Fruit fly (Drosophila melanogaster) whole organism, embryonic: ENCODE results near the gene Cdk7.

Source experiments
- Asciz ChIP-seq: fragments of 200-800 bp; sonication (Bioruptor generic); optimal IDR thresholded peaks from 2 replicates; lab custom pipeline; 2017; ENCODE audit warnings: missing biosample characterization, mild to moderate bottlenecking, missing genetic modification characterization, missing genetic modification reagents
- BEAF-32 ChIP-seq: fragments of 200-800 bp; sonication (Bioruptor generic); optimal IDR thresholded peaks from 3 replicates; lab custom pipeline; 2017; ENCODE audit warnings: missing biosample characterization, missing genetic modification characterization, mild to moderate bottlenecking, moderate library complexity, missing genetic modification reagents
- C15 ChIP-seq: fragments of 200-800 bp; sonication (Bioruptor generic); IDR thresholded peaks from 3 replicates; pipeline ENCODE4 v1.3.6; 2022; ENCODE audit warnings: missing biosample characterization, missing genetic modification characterization
- CG11456 ChIP-seq: fragments of 200-800 bp; sonication (Bioruptor generic); IDR thresholded peaks from 3 replicates; pipeline ENCODE4 v1.3.6; 2022; ENCODE audit warnings: missing biosample characterization, missing genetic modification characterization
- CG12155 ChIP-seq: fragments of 200-800 bp; sonication (Bioruptor generic); optimal IDR thresholded peaks from 3 replicates; lab custom pipeline; 2016; ENCODE audit warnings: missing biosample characterization, missing genetic modification characterization
- CG12391 ChIP-seq: fragments of 200-800 bp; sonication (Bioruptor generic); optimal IDR thresholded peaks from 3 replicates; lab custom pipeline; 2018; ENCODE audit warnings: missing biosample characterization, mild to moderate bottlenecking, missing genetic modification characterization, moderate library complexity
- CG12659 ChIP-seq: fragments of 200-800 bp; sonication (Bioruptor generic); optimal IDR thresholded peaks from 3 replicates; lab custom pipeline; 2017; ENCODE audit warnings: mild to moderate bottlenecking, missing biosample characterization, missing genetic modification reagents, missing genetic modification characterization
- CG13424 ChIP-seq: fragments of 200-800 bp; sonication (Bioruptor generic); optimal IDR thresholded peaks from 2 replicates; lab custom pipeline; 2019; ENCODE audit warnings: missing biosample characterization, mild to moderate bottlenecking, missing genetic modification characterization, moderate library complexity
- CG13624 ChIP-seq: fragments of 200-800 bp; sonication (Bioruptor generic); optimal IDR thresholded peaks from 2 replicates; lab custom pipeline; 2016; ENCODE audit warnings: missing biosample characterization, missing genetic modification characterization
- CG14965 ChIP-seq: fragments of 200-800 bp; sonication (Bioruptor generic); optimal IDR thresholded peaks from 2 replicates; lab custom pipeline; 2016; ENCODE audit warnings: missing biosample characterization, missing genetic modification characterization, borderline replicate concordance
- CG15269 ChIP-seq: fragments of 200-800 bp; sonication (Bioruptor generic); optimal IDR thresholded peaks from 2 replicates; lab custom pipeline; 2018; ENCODE audit warnings: missing biosample characterization, mild to moderate bottlenecking, missing genetic modification characterization, moderate library complexity
- CG15601 ChIP-seq: fragments of 200-800 bp; sonication (Bioruptor generic); optimal IDR thresholded peaks from 3 replicates; lab custom pipeline; 2019; ENCODE audit warnings: missing biosample characterization, mild to moderate bottlenecking, missing genetic modification characterization, moderate library complexity
- CG2116 ChIP-seq: fragments of 200-800 bp; sonication (Bioruptor generic); optimal IDR thresholded peaks from 3 replicates; lab custom pipeline; 2018; ENCODE audit warnings: missing biosample characterization, mild to moderate bottlenecking, missing genetic modification characterization
- CG2129 ChIP-seq: fragments of 200-800 bp; sonication (Bioruptor generic); IDR thresholded peaks from 2 replicates; pipeline ENCODE4 v1.3.6; 2022; ENCODE audit warnings: missing biosample characterization, missing genetic modification characterization; ENCODE audit not compliant: partially characterized antibody
- CG34224 ChIP-seq: fragments of 200-800 bp; sonication (Bioruptor generic); IDR thresholded peaks from 3 replicates; pipeline ENCODE4 v1.3.6; 2022; ENCODE audit warnings: missing biosample characterization, missing genetic modification characterization; ENCODE audit not compliant: partially characterized antibody
- CG6689 ChIP-seq: fragments of 200-800 bp; sonication (Bioruptor generic); IDR thresholded peaks from 2 replicates; pipeline ENCODE4 v1.3.6; 2022; ENCODE audit warnings: missing biosample characterization, missing genetic modification characterization
- CG6854 ChIP-seq: fragments of 200-800 bp; sonication (Bioruptor generic); optimal IDR thresholded peaks from 3 replicates; lab custom pipeline; 2017; ENCODE audit warnings: missing biosample characterization, mild to moderate bottlenecking, missing genetic modification characterization
- CG7786 ChIP-seq: fragments of 200-800 bp; sonication (Bioruptor generic); optimal IDR thresholded peaks from 2 replicates; lab custom pipeline; 2016; ENCODE audit warnings: missing biosample characterization, missing genetic modification characterization
- CG8290 ChIP-seq, 3 experiments: fragments of 200-800 bp; sonication (Bioruptor generic); optimal IDR thresholded peaks; 2 replicates each; lab custom pipeline; 2016 to 2019; ENCODE audit warnings: missing biosample characterization in 3 of 3, missing genetic modification characterization in 3 of 3, mild to moderate bottlenecking in 2 of 3, moderate library complexity in 1 of 3
- CG8924 ChIP-seq: fragments of 200-800 bp; optimal IDR thresholded peaks from 3 replicates; lab custom pipeline; 2019; ENCODE audit warnings: missing biosample characterization, mild to moderate bottlenecking, missing genetic modification characterization, moderate library complexity
- Dfd ChIP-seq, 2 experiments: fragments of >200 bp; optimal IDR thresholded peaks; 2 replicates each; lab custom pipeline; 2017; ENCODE audit warnings: missing biosample characterization in 2 of 2, missing genetic modification characterization in 2 of 2
- Dp ChIP-seq: fragments of 200-800 bp; sonication (Bioruptor generic); optimal IDR thresholded peaks from 2 replicates; lab custom pipeline; 2018; ENCODE audit warnings: missing biosample characterization, mild to moderate bottlenecking, missing genetic modification characterization, moderate library complexity
- E2f1 ChIP-seq: fragments of 200-800 bp; sonication (Bioruptor generic); IDR thresholded peaks from 2 replicates; pipeline ENCODE4 v1.3.6; 2022; ENCODE audit warnings: missing biosample characterization, missing genetic modification characterization
- Gsc ChIP-seq: fragments of 200-800 bp; sonication (Bioruptor generic); IDR thresholded peaks from 2 replicates; pipeline ENCODE4 v1.3.6; 2022; ENCODE audit warnings: missing biosample characterization, missing genetic modification characterization
- HLH4C ChIP-seq: fragments of 200-800 bp; sonication (Bioruptor generic); IDR thresholded peaks from 3 replicates; pipeline ENCODE4 v1.3.6; 2022; ENCODE audit warnings: missing biosample characterization, missing genetic modification characterization; ENCODE audit not compliant: partially characterized antibody
- HLH54F ChIP-seq: fragments of 200-800 bp; sonication (Bioruptor generic); optimal IDR thresholded peaks from 3 replicates; lab custom pipeline; 2016; ENCODE audit warnings: missing biosample characterization, missing genetic modification characterization
- Hr3 ChIP-seq: fragments of 200-800 bp; sonication (Bioruptor generic); optimal IDR thresholded peaks from 3 replicates; lab custom pipeline; 2016; ENCODE audit warnings: missing biosample characterization, missing genetic modification characterization
- Hr51 ChIP-seq, 2 experiments: fragments of 200-800 bp; sonication (Bioruptor generic); optimal IDR thresholded peaks; 2 replicates in 1 of 2; 3 replicates in 1 of 2; lab custom pipeline; 2016 to 2018; ENCODE audit warnings: missing biosample characterization in 2 of 2, missing genetic modification characterization in 2 of 2, mild to moderate bottlenecking in 1 of 2, moderate library complexity in 1 of 2
- Mad ChIP-seq: fragments of 200-800 bp; sonication (Bioruptor generic); optimal IDR thresholded peaks from 2 replicates; lab custom pipeline; 2016; ENCODE audit warnings: missing biosample characterization, missing genetic modification characterization
- Rfx ChIP-seq: fragments of 200-800 bp; sonication (Bioruptor generic); IDR thresholded peaks from 2 replicates; pipeline ENCODE4 v1.3.6; 2022; ENCODE audit warnings: missing biosample characterization, missing genetic modification characterization
- Scr ChIP-seq: fragments of 200-800 bp; sonication (Bioruptor generic); IDR thresholded peaks from 2 replicates; pipeline ENCODE4 v1.3.6; 2022; ENCODE audit warnings: missing biosample characterization, missing genetic modification characterization; ENCODE audit not compliant: partially characterized antibody
- Sin3A ChIP-seq: fragments of >200 bp; optimal IDR thresholded peaks from 2 replicates; lab custom pipeline; 2018
- bbx ChIP-seq: fragments of 200-800 bp; sonication (Bioruptor generic); IDR thresholded peaks from 2 replicates; pipeline ENCODE4 v1.3.6; 2022; ENCODE audit warnings: missing biosample characterization, missing genetic modification characterization; ENCODE audit not compliant: partially characterized antibody
- chif ChIP-seq, 2 experiments: fragments of 200-800 bp; sonication (Bioruptor generic); optimal IDR thresholded peaks; 3 replicates each; lab custom pipeline; 2016; ENCODE audit warnings: missing biosample characterization in 2 of 2, missing genetic modification characterization in 2 of 2
- gcm ChIP-seq: fragments of 200-800 bp; sonication (Bioruptor generic); optimal IDR thresholded peaks from 2 replicates; lab custom pipeline; 2019; ENCODE audit warnings: missing biosample characterization, mild to moderate bottlenecking, missing genetic modification characterization, moderate library complexity
- gem ChIP-seq: fragments of 200-800 bp; sonication (Bioruptor generic); optimal IDR thresholded peaks from 2 replicates; lab custom pipeline; 2019; ENCODE audit warnings: missing biosample characterization, mild to moderate bottlenecking, missing genetic modification characterization, moderate library complexity
- inv ChIP-seq: fragments of 200-800 bp; sonication (Bioruptor generic); IDR thresholded peaks from 2 replicates; pipeline ENCODE4 v1.3.6; 2022; ENCODE audit warnings: missing biosample characterization, missing genetic modification characterization; ENCODE audit not compliant: partially characterized antibody
- kay ChIP-seq: fragments of 200-800 bp; sonication (Bioruptor generic); optimal IDR thresholded peaks from 2 replicates; lab custom pipeline; 2016; ENCODE audit warnings: missing biosample characterization, missing genetic modification characterization
- nerfin-2 ChIP-seq: fragments of 200-800 bp; sonication (Bioruptor generic); IDR thresholded peaks from 2 replicates; pipeline ENCODE4 v1.3.6; 2022; ENCODE audit warnings: missing biosample characterization, missing genetic modification characterization; ENCODE audit not compliant: partially characterized antibody
- psq ChIP-seq: fragments of 200-800 bp; sonication (Bioruptor generic); optimal IDR thresholded peaks from 2 replicates; lab custom pipeline; 2017; ENCODE audit warnings: missing biosample characterization, missing genetic modification characterization
- sens ChIP-seq: fragments of 200-800 bp; sonication (Bioruptor generic); peaks from one replicate; lab custom pipeline; 2016; ENCODE audit warnings: missing biosample characterization, missing genetic modification characterization
- slp2 ChIP-seq: fragments of 200-800 bp; sonication (Bioruptor generic); optimal IDR thresholded peaks from 2 replicates; lab custom pipeline; 2016; ENCODE audit warnings: missing biosample characterization, missing genetic modification characterization
- ttk ChIP-seq: fragments of 200-800 bp; sonication (Bioruptor generic); IDR thresholded peaks from 2 replicates; pipeline ENCODE4 v2.1.2; 2022; ENCODE audit warnings: missing biosample characterization, missing genetic modification characterization
- unc-4 ChIP-seq: fragments of 200-800 bp; sonication (Bioruptor generic); IDR thresholded peaks from 2 replicates; pipeline ENCODE4 v1.3.6; 2022; ENCODE audit warnings: missing biosample characterization, missing genetic modification characterization; ENCODE audit not compliant: partially characterized antibody
- unpg ChIP-seq: fragments of 200-800 bp; sonication (Bioruptor generic); optimal IDR thresholded peaks from 3 replicates; lab custom pipeline; 2018; ENCODE audit warnings: missing biosample characterization, mild to moderate bottlenecking, missing genetic modification characterization, moderate library complexity
- zen ChIP-seq: fragments of 200-800 bp; sonication (Bioruptor generic); optimal IDR thresholded peaks from 3 replicates; lab custom pipeline; 2018; ENCODE audit warnings: missing biosample characterization, mild to moderate bottlenecking, missing genetic modification characterization, moderate library complexity

The Cdk7 gene

DNA sequence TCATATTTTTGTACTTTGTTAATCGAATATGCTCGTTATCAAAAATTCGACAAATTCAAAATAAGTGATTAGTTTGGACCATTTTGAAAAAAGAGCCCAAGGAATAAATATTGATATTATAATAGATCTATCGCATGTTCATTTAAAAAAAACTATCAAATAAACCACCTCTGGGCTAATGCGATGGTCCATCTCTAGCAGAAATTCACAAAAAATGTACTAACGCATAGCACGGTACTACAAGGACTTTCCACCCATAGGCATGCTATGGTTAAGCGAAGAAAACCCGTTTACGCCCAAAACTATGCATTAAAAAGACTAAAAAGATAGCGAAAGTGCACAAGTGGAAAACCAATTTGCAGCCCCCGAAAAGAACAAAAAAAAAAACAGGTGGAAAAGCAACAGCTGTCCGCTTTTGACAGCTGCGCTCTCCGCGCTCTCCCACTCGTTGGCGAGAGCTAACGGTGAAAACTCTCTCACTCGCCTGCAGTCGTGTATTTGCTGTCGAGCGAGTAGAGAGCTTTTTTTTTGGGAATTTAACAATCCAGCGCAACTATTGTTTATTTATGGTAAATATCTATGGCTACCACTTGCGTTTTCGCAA is 23.6 kb upstream of the Cdk7 start, which contains the start of gene CanB (continued):
- TF ChIP-seq CG34224 (GFP tag; lab: Robert Waterston, UW) = peak; percentile 55; the same call in 1 of the 3 replicates
- TF ChIP-seq gem = peak; percentile 29
- peak; percentile 21 for TF ChIP-seq CG13624
- TF ChIP-seq CG12391 = peak; percentile 26
- TF ChIP-seq Gsc = no peak
- TF ChIP-seq C15 (GFP tag; lab: Robert Waterston, UW) = no peak
- no peak for TF ChIP-seq CG6854
- TF ChIP-seq inv (GFP tag; lab: Robert Waterston, UW) = peak; percentile 38; the same call in 1 of the 2 replicates
- peak; percentile 82 for TF ChIP-seq sens (GFP tag; lab: Kevin White, UChicago)
- TF ChIP-seq Mad (GFP tag; lab: Kevin White, UChicago) = no peak
- peak; percentile 53 for TF ChIP-seq CG8290 (GFP tag; optimal IDR thresholded peaks at IDR 0.05; lab: Kevin White, UChicago)
- TF ChIP-seq CG8290 (tag; optimal IDR thresholded peaks at IDR 0.05; lab: Kevin White, UChicago) = peak; percentile 10 to 30
- TF ChIP-seq Scr (GFP tag; lab: Robert Waterston, UW) = peak; percentile 72
- peak; percentile 4 for TF ChIP-seq Dp
- peak; percentile 32 for TF ChIP-seq CG12155 (GFP tag; lab: Kevin White, UChicago)

DNA sequence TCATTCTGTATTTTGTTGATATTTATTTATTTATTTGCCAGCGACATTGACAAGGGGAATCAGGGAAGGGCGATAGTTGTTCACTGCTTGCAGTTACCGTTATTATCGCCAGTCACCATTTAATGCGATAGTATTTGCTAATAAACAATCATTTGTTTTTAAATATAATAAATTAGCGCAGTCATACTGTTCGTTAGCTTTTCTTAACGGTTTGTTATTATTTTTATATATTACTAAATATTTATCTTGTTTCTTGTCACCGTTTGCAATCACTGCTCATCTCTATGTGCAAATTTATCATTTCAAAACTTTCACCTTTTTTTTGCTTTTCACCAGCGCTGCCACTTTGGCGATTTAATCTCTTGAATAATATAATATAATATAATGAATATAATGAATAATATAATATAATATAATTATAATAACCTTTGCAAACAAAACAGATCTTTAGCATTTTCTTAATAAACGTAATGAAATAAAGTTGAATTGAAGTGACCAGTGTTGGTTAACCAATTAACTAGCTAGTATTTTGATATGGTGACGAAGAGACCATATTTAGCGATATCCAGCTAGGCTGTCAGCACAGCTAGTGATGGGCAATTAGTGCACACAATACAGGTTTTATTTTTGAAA is 20.6 kb upstream of the Cdk7 start, which contains the start of the genes CG3309 and XRCC1:
TSS of gene CG3309 (minus strand) at position 82 of the 633 bp plus-strand sequence.
TSS of gene XRCC1 (plus strand) at position 611 of the 633 bp plus-strand sequence.
- TF ChIP-seq unpg (GFP tag; lab: Kevin White, UChicago) = peak; percentile 47
- TF ChIP-seq Dfd (GFP tag; optimal IDR thresholded peaks at IDR 0.05; lab: Kevin White, UChicago) = no peak
- peak; percentile 83 for TF ChIP-seq BEAF-32 (GFP tag; lab: Kevin White, UChicago)
- peak; percentile 71 for TF ChIP-seq nerfin-2 (GFP tag; lab: Robert Waterston, UW)
- peak; percentile 78 for TF ChIP-seq CG2129
- no peak for TF ChIP-seq HLH54F (GFP tag; lab: Kevin White, UChicago)
- peak; percentile 8 for TF ChIP-seq psq
- TF ChIP-seq CG34224 (GFP tag; lab: Robert Waterston, UW) = peak; percentile 65
- peak; percentile 82 for TF ChIP-seq HLH4C (GFP tag; lab: Robert Waterston, UW)
- TF ChIP-seq Hr3 (GFP tag; lab: Kevin White, UChicago) = peak; percentile 54
- peak; percentile 68 for TF ChIP-seq CG6689 (GFP tag; lab: Robert Waterston, UW)
- peak; percentile 61 for TF ChIP-seq Rfx (GFP tag; lab: Robert Waterston, UW)
- TF ChIP-seq CG14965 (GFP tag; lab: Kevin White, UChicago) = no peak
- TF ChIP-seq CG7786 = no peak
- TF ChIP-seq CG8924 (tag; lab: Kevin White, UChicago) = peak; percentile 69
- no peak for TF ChIP-seq Sin3A (lab: Kevin White, UChicago)
- peak; percentile 64; the same call in 1 of the 2 replicates for TF ChIP-seq ttk (GFP tag; lab: Robert Waterston, UW)
- TF ChIP-seq slp2 = no peak
- peak in 1 of 2 experiments; percentile 15 for TF ChIP-seq chif (GFP tag; optimal IDR thresholded peaks at IDR 0.05; lab: Kevin White, UChicago)
- TF ChIP-seq CG13424 (tag; lab: Kevin White, UChicago) = peak; percentile 53
- no peak for TF ChIP-seq kay (GFP tag; lab: Kevin White, UChicago)
- TF ChIP-seq Mad (GFP tag; lab: Kevin White, UChicago) = peak; percentile 34
- peak; percentile 50 for TF ChIP-seq CG15269 (tag; lab: Kevin White, UChicago)
- peak; percentile 60 for TF ChIP-seq CG12659
- TF ChIP-seq CG15601 (tag; lab: Kevin White, UChicago) = peak; percentile 16
- peak; percentile 76 for TF ChIP-seq bbx (GFP tag; lab: Robert Waterston, UW)
- TF ChIP-seq CG2116 (GFP tag; lab: Kevin White, UChicago) = peak; percentile 24
- no peak for TF ChIP-seq Asciz
- peak; percentile 7 for TF ChIP-seq gcm (GFP tag; lab: Kevin White, UChicago)
- peak; percentile 78 for TF ChIP-seq unc-4 (GFP tag; lab: Robert Waterston, UW)
- TF ChIP-seq zen (tag; lab: Kevin White, UChicago) = peak; percentile 41
- TF ChIP-seq Hr51 (GFP tag; optimal IDR thresholded peaks at IDR 0.05; lab: Kevin White, UChicago) = peak in 1 of 2 experiments; percentile 29
- no peak for TF ChIP-seq CG11456 (GFP tag; lab: Robert Waterston, UW)
- TF ChIP-seq E2f1 (GFP tag; lab: Robert Waterston, UW) = peak; percentile 31; the same call in 1 of the 2 replicates
